Fruit fly (Drosophila melanogaster): ENCODE results near the gene Sox102F.

- TF ChIP-seq CG8478 (optimal IDR thresholded peaks at IDR 0.05) = no peak
- no peak for TF ChIP-seq CTCF (optimal IDR thresholded peaks at IDR 0.05)
These were observed 16.9 kb upstream of the Sox102F start for dm6 chr4:851131-851530.
